Fruit fly (Drosophila melanogaster) Kc167 (cell line): ENCODE results near the gene CG18754.

Source experiments
- Sin3A ChIP-seq: fragments of >200 bp; optimal IDR thresholded peaks from 2 replicates; lab custom pipeline; 2018; ENCODE audit warnings: missing external identifiers
- h ChIP-seq: fragments of >200 bp; optimal IDR thresholded peaks from 3 replicates; lab custom pipeline; 2018; ENCODE audit warnings: missing external identifiers
- insv ChIP-seq: fragments of >200 bp; optimal IDR thresholded peaks from 3 replicates; lab custom pipeline; 2018; ENCODE audit warnings: missing external identifiers
- psq ChIP-seq: fragments of >200 bp; optimal IDR thresholded peaks from 2 replicates; lab custom pipeline; 2017; ENCODE audit warnings: missing external identifiers
- ttk ChIP-seq: sonication (Bioruptor generic); optimal IDR thresholded peaks from 2 replicates; lab custom pipeline; 2017; ENCODE audit warnings: missing external identifiers

dm6 chr3R:23658948-23659347 lies 24.9 kb upstream of the CG18754 start:
- no peak for TF ChIP-seq Sin3A (lab: Kevin White, UChicago)
- TF ChIP-seq psq (lab: Kevin White, UChicago): no peak
- no peak for TF ChIP-seq h
- TF ChIP-seq insv (lab: Kevin White, UChicago): no peak
- TF ChIP-seq ttk (lab: Kevin White, UChicago): no peak
